Worm (Caenorhabditis elegans) whole organism, mixed stage, embryonic: ENCODE results near the gene Y49E10.29.

Experiments
- M03D4.4 ChIP-seq: sonication (generic microtip); optimal IDR thresholded peaks from 2 replicates; lab custom pipeline; 2017; ENCODE audit warnings: mild to moderate bottlenecking, missing genetic modification characterization, missing compliant biosample characterization
- bed-3 ChIP-seq: fragments of 200-800 bp; sonication (Bioruptor generic); optimal IDR thresholded peaks from 3 replicates; lab custom pipeline; 2018; ENCODE audit warnings: mild to moderate bottlenecking, missing genetic modification characterization, moderate library complexity, missing compliant biosample characterization
- ceh-39 ChIP-seq: fragments of 150-350 bp; optimal IDR thresholded peaks from 2 replicates; lab custom pipeline; 2014; ENCODE audit warnings: missing biosample characterization, missing genetic modification characterization
- ceh-43 ChIP-seq: fragments of 200-800 bp; sonication (Bioruptor generic); optimal IDR thresholded peaks from 2 replicates; lab custom pipeline; 2018; ENCODE audit warnings: mild to moderate bottlenecking, missing genetic modification characterization, moderate library complexity, missing compliant biosample characterization
- ceh-83 ChIP-seq: fragments of 200-800 bp; sonication (Bioruptor generic); optimal IDR thresholded peaks from 2 replicates; lab custom pipeline; 2018; ENCODE audit warnings: mild to moderate bottlenecking, missing genetic modification characterization, missing compliant biosample characterization
- ces-1 ChIP-seq: fragments of 150-350 bp; optimal IDR thresholded peaks from 2 replicates; lab custom pipeline; 2014; ENCODE audit warnings: missing biosample characterization, missing genetic modification reagents, missing genetic modification characterization
- cnd-1 ChIP-seq: fragments of 200-800 bp; sonication (Bioruptor generic); optimal IDR thresholded peaks from 2 replicates; lab custom pipeline; 2018; ENCODE audit warnings: mild to moderate bottlenecking, missing genetic modification characterization, missing compliant biosample characterization
- drap-1 ChIP-seq: fragments of 200-800 bp; sonication (Bioruptor generic); optimal IDR thresholded peaks from 3 replicates; lab custom pipeline; 2018; ENCODE audit warnings: mild to moderate bottlenecking, missing genetic modification characterization, missing compliant biosample characterization
- elt-1 ChIP-seq: sonication (generic microtip); optimal IDR thresholded peaks from 2 replicates; lab custom pipeline; 2017; ENCODE audit warnings: missing genetic modification characterization, mild to moderate bottlenecking, missing compliant biosample characterization, antibody characterized with exemption, moderate library complexity, borderline replicate concordance; ENCODE audit not compliant: insufficient read depth
- elt-3 ChIP-seq: fragments of 150-350 bp; optimal IDR thresholded peaks from 2 replicates; lab custom pipeline; 2014; ENCODE audit warnings: missing biosample characterization, missing genetic modification characterization
- flh-1 ChIP-seq: fragments of 200-800 bp; sonication (Bioruptor generic); optimal IDR thresholded peaks from 2 replicates; lab custom pipeline; 2018; ENCODE audit warnings: mild to moderate bottlenecking, missing genetic modification characterization, moderate library complexity, missing compliant biosample characterization
- ham-2 ChIP-seq: fragments of 200-800 bp; sonication (Bioruptor generic); optimal IDR thresholded peaks from 2 replicates; lab custom pipeline; 2018; ENCODE audit warnings: mild to moderate bottlenecking, missing genetic modification characterization, missing compliant biosample characterization
- hlh-1 ChIP-seq: fragments of 150-350 bp; optimal IDR thresholded peaks from 2 replicates; lab custom pipeline; 2014; ENCODE audit warnings: missing biosample characterization, missing genetic modification reagents, missing genetic modification characterization
- lin-13 ChIP-seq: fragments of 150-350 bp; optimal IDR thresholded peaks from 2 replicates; lab custom pipeline; 2014; ENCODE audit warnings: missing biosample characterization, missing genetic modification characterization
- lin-32 ChIP-seq: fragments of 200-800 bp; sonication (Bioruptor generic); optimal IDR thresholded peaks from 2 replicates; lab custom pipeline; 2018; ENCODE audit warnings: mild to moderate bottlenecking, missing genetic modification characterization, missing compliant biosample characterization
- lsy-2 ChIP-seq: fragments of 150-350 bp; optimal IDR thresholded peaks from 2 replicates; lab custom pipeline; 2014; ENCODE audit warnings: missing biosample characterization, missing genetic modification characterization
- mab-5 ChIP-seq: fragments of 150-350 bp; optimal IDR thresholded peaks from 2 replicates; lab custom pipeline; 2014; ENCODE audit warnings: missing biosample characterization, missing genetic modification characterization
- mep-1 ChIP-seq: fragments of 150-350 bp; optimal IDR thresholded peaks from 2 replicates; lab custom pipeline; 2017; ENCODE audit warnings: missing biosample characterization, missing genetic modification reagents, missing genetic modification characterization, inconsistent platforms
- mls-2 ChIP-seq: sonication (generic microtip); optimal IDR thresholded peaks from 2 replicates; lab custom pipeline; 2016; ENCODE audit warnings: mild to moderate bottlenecking, missing genetic modification characterization, moderate library complexity, missing compliant biosample characterization
- nhr-12 ChIP-seq: fragments of 150-350 bp; optimal IDR thresholded peaks from 2 replicates; lab custom pipeline; 2014; ENCODE audit warnings: missing biosample characterization, missing genetic modification characterization
- nhr-237 ChIP-seq: fragments of 150-350 bp; optimal IDR thresholded peaks from 2 replicates; lab custom pipeline; 2014; ENCODE audit warnings: missing biosample characterization, missing genetic modification characterization
- nhr-28 ChIP-seq: fragments of 150-350 bp; optimal IDR thresholded peaks from 2 replicates; lab custom pipeline; 2014; ENCODE audit warnings: missing biosample characterization, missing genetic modification characterization
- nhr-76 ChIP-seq: sonication (generic microtip); optimal IDR thresholded peaks from 2 replicates; lab custom pipeline; 2017; ENCODE audit warnings: missing biosample characterization, missing genetic modification characterization
- pha-4 ChIP-seq: fragments of 150-350 bp; optimal IDR thresholded peaks from 2 replicates; lab custom pipeline; 2018; ENCODE audit warnings: missing biosample characterization, missing genetic modification reagents, missing genetic modification characterization
- sem-2 ChIP-seq: fragments of 200-800 bp; sonication (Bioruptor generic); optimal IDR thresholded peaks from 2 replicates; lab custom pipeline; 2018; ENCODE audit warnings: mild to moderate bottlenecking, missing genetic modification characterization, missing compliant biosample characterization
- snpc-4 ChIP-seq: fragments of 150-350 bp; optimal IDR thresholded peaks from 2 replicates; lab custom pipeline; 2014; ENCODE audit warnings: missing biosample characterization, missing genetic modification characterization
- sptf-1 ChIP-seq: sonication (generic microtip); optimal IDR thresholded peaks from 2 replicates; lab custom pipeline; 2017; ENCODE audit warnings: mild to moderate bottlenecking, missing genetic modification characterization, moderate library complexity, missing compliant biosample characterization
- tbx-8 ChIP-seq: fragments of 200-800 bp; sonication (Bioruptor generic); optimal IDR thresholded peaks from 2 replicates; lab custom pipeline; 2018; ENCODE audit warnings: mild to moderate bottlenecking, missing genetic modification characterization, moderate library complexity, missing compliant biosample characterization
- unc-120 ChIP-seq: sonication (generic microtip); optimal IDR thresholded peaks from 2 replicates; lab custom pipeline; 2017; ENCODE audit warnings: missing genetic modification characterization, missing compliant biosample characterization; ENCODE audit not compliant: poor library complexity, severe bottlenecking
- unc-39 ChIP-seq: fragments of 150-350 bp; optimal IDR thresholded peaks from 2 replicates; lab custom pipeline; 2014; ENCODE audit warnings: missing biosample characterization, missing genetic modification characterization
- zip-8 ChIP-seq: fragments of 150-350 bp; optimal IDR thresholded peaks from 2 replicates; lab custom pipeline; 2014; ENCODE audit warnings: missing biosample characterization, missing genetic modification characterization
- ztf-11 ChIP-seq: fragments of 150-350 bp; optimal IDR thresholded peaks from 2 replicates; lab custom pipeline; 2014; ENCODE audit warnings: missing biosample characterization, missing genetic modification characterization

The Y49E10.29 gene

ce11 chrIII:12445991-12446502 is 22.9 kb upstream of the Y49E10.29 start, which contains the start of gene Y49E10.18:
Gene Y49E10.18, minus strand, starts transcription at chrIII:12446106.
- TF ChIP-seq flh-1 (no peak), nhr-28 (tag; lab: Kevin White, UChicago) (no peak), nhr-12 (no peak), lsy-2 (tag; lab: Kevin White, UChicago) (no peak), nhr-76 (tag; lab: Kevin White, UChicago) (no peak), ham-2 (GFP tag; lab: Kevin White, UChicago) (no peak), ceh-39 (tag; lab: Kevin White, UChicago) (no peak), hlh-1 (tag; lab: Kevin White, UChicago) (no peak), lin-13 (tag; lab: Kevin White, UChicago) (no peak)

- TF ChIP-seq sptf-1 (peak; percentile 44), ces-1 (GFP tag; lab: Kevin White, UChicago) (peak; percentile 47), ceh-39 (tag; lab: Kevin White, UChicago) (no peak), nhr-76 (tag; lab: Kevin White, UChicago) (no peak), mls-2 (tag; lab: Kevin White, UChicago) (peak; percentile 61), mep-1 (tag; lab: Kevin White, UChicago) (peak; percentile 78), ceh-83 (GFP tag; lab: Kevin White, UChicago) (no peak), ham-2 (GFP tag; lab: Kevin White, UChicago) (no peak), ceh-43 (GFP tag; lab: Kevin White, UChicago) (no peak), mab-5 (tag; lab: Kevin White, UChicago) (no peak), hlh-1 (tag; lab: Kevin White, UChicago) (peak; percentile 9), flh-1 (no peak), lin-13 (tag; lab: Kevin White, UChicago) (peak; percentile 48), nhr-12 (no peak), lsy-2 (tag; lab: Kevin White, UChicago) (peak; percentile 71), nhr-237 (tag; lab: Kevin White, UChicago) (peak; percentile 15)
Observed at ce11 chrIII:12453315-12453714, 15.7 kb upstream of the Y49E10.29 start, which contains the start of gene ani-1. Gene ani-1, minus strand, starts transcription at chrIII:12453375.

ce11 chrIII:12453785-12454184 is 15.2 kb upstream of the Y49E10.29 start:
- TF ChIP-seq hlh-1 (tag; lab: Kevin White, UChicago) (no peak), nhr-76 (tag; lab: Kevin White, UChicago) (no peak), elt-3 (tag; lab: Kevin White, UChicago) (no peak), ces-1 (GFP tag; lab: Kevin White, UChicago) (no peak), sptf-1 (no peak), snpc-4 (no peak), ham-2 (GFP tag; lab: Kevin White, UChicago) (no peak), M03D4.4 (tag; lab: Kevin White, UChicago) (no peak), nhr-12 (no peak), ceh-43 (GFP tag; lab: Kevin White, UChicago) (no peak), ceh-83 (GFP tag; lab: Kevin White, UChicago) (no peak), tbx-8 (no peak), sem-2 (GFP tag; lab: Kevin White, UChicago) (no peak), bed-3 (no peak), unc-39 (tag; lab: Kevin White, UChicago) (no peak), mls-2 (tag; lab: Kevin White, UChicago) (no peak), drap-1 (GFP tag; lab: Kevin White, UChicago) (no peak)

ce11 chrIII:12455651-12456420 is 13.1 kb upstream of the Y49E10.29 start:
- TF ChIP-seq lin-32 (GFP tag; lab: Kevin White, UChicago) (no peak), mab-5 (tag; lab: Kevin White, UChicago) (no peak), zip-8 (tag; lab: Kevin White, UChicago) (no peak), nhr-12 (no peak), elt-1 (tag; lab: Kevin White, UChicago) (no peak), snpc-4 (no peak), hlh-1 (tag; lab: Kevin White, UChicago) (no peak), lsy-2 (tag; lab: Kevin White, UChicago) (no peak), cnd-1 (tag; lab: Kevin White, UChicago) (no peak), lin-13 (tag; lab: Kevin White, UChicago) (no peak), ceh-83 (GFP tag; lab: Kevin White, UChicago) (no peak), pha-4 (tag; lab: Kevin White, UChicago) (no peak), unc-120 (tag; lab: Kevin White, UChicago) (no peak), ceh-39 (tag; lab: Kevin White, UChicago) (no peak), nhr-28 (tag; lab: Kevin White, UChicago) (no peak), ces-1 (GFP tag; lab: Kevin White, UChicago) (no peak), tbx-8 (no peak), nhr-76 (tag; lab: Kevin White, UChicago) (no peak), ztf-11 (tag; lab: Kevin White, UChicago) (no peak), drap-1 (GFP tag; lab: Kevin White, UChicago) (no peak)
